Worm (Caenorhabditis elegans) whole organism, midembryonic: ENCODE data around the gene T11F9.10.

Experiments used
- T22C8.4 ChIP-seq: fragments of 200-800 bp; sonication (Bioruptor generic); IDR thresholded peaks from 2 replicates; pipeline ENCODE4 v1.3.6; 2022; ENCODE audit warnings: missing genetic modification characterization, missing compliant biosample characterization
- cog-1 ChIP-seq: sonication (generic microtip); optimal IDR thresholded peaks from 2 replicates; lab custom pipeline; 2016; ENCODE audit warnings: missing genetic modification characterization, missing compliant biosample characterization
- flt-1 ChIP-seq: fragments of 200-800 bp; sonication (Bioruptor generic); IDR thresholded peaks from 2 replicates; pipeline ENCODE4 v1.3.6; 2022; ENCODE audit warnings: missing genetic modification characterization, missing compliant biosample characterization
- klf-2 ChIP-seq: fragments of 200-800 bp; sonication (Bioruptor generic); conservative IDR thresholded peaks from 2 replicates; pipeline ENCODE4 v1.3.6; 2022; ENCODE audit warnings: missing genetic modification reagents, missing genetic modification characterization, missing compliant biosample characterization
- med-1 ChIP-seq: sonication (generic microtip); optimal IDR thresholded peaks from 2 replicates; lab custom pipeline; 2017; ENCODE audit warnings: missing genetic modification characterization, mild to moderate bottlenecking, missing compliant biosample characterization, antibody characterized with exemption, missing genetic modification reagents; ENCODE audit not compliant: insufficient read depth
- ref-1 ChIP-seq: fragments of 200-800 bp; sonication (Bioruptor generic); conservative IDR thresholded peaks from 2 replicates; pipeline ENCODE4 v1.3.6; 2022; ENCODE audit warnings: missing genetic modification reagents, missing genetic modification characterization, missing compliant biosample characterization
- tab-1 ChIP-seq: fragments of 200-800 bp; sonication (Bioruptor generic); IDR thresholded peaks from 2 replicates; pipeline ENCODE4 v1.3.6; 2022; ENCODE audit warnings: missing genetic modification characterization, missing compliant biosample characterization
- ztf-23 ChIP-seq: fragments of 200-800 bp; sonication (Bioruptor generic); IDR thresholded peaks from 2 replicates; pipeline ENCODE4 v1.3.6; 2022; ENCODE audit warnings: missing genetic modification reagents, missing genetic modification characterization, missing compliant biosample characterization
- ztf-29 ChIP-seq: fragments of 200-800 bp; sonication (Bioruptor generic); IDR thresholded peaks from 2 replicates; pipeline ENCODE4 v1.3.6; 2022; ENCODE audit warnings: missing genetic modification reagents, missing genetic modification characterization, missing compliant biosample characterization

DNA sequence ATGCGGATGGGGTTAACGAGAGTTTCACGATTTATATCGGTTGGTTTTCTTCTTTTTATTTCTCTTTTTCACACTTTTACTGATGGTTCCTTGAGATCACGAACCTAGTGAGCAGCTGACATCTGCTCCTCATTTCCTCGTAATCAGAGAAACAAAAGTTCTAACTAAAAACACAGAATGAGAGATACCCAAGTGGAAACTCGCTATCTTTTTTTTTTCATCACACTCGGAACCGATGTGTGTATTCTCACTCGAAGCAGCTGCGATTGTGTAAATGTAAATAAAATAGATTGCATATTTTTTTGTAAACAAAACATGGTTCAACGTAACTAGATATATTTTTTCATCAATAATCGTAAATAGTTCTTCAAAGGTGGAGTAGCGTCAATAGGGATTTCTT lies 19.6 kb downstream of the T11F9.10 start:
- TF ChIP-seq ztf-23 (GFP tag; lab: Robert Waterston, UW) (no peak), klf-2 (GFP tag; lab: Robert Waterston, UW) (no peak), ztf-29 (GFP tag; lab: Robert Waterston, UW) (no peak), med-1 (no peak), ref-1 (GFP tag; lab: Robert Waterston, UW) (no peak), T22C8.4 (GFP tag; lab: Robert Waterston, UW) (no peak), flt-1 (GFP tag; lab: Robert Waterston, UW) (no peak), tab-1 (GFP tag; lab: Robert Waterston, UW) (no peak), cog-1 (tag; lab: Kevin White, UChicago) (no peak)
